Fruit fly (Drosophila melanogaster) whole organism, embryonic: ENCODE measurements around the gene AnxB9.

Source experiments
- CG10209 ChIP-seq: fragments of 200-800 bp; sonication (Bioruptor generic); optimal IDR thresholded peaks from 3 replicates; lab custom pipeline; 2017; ENCODE audit warnings: missing biosample characterization, mild to moderate bottlenecking, missing genetic modification characterization, missing genetic modification reagents
- CG10979 ChIP-seq: fragments of 200-800 bp; sonication (Bioruptor generic); optimal IDR thresholded peaks from 2 replicates; lab custom pipeline; 2018; ENCODE audit warnings: missing biosample characterization, mild to moderate bottlenecking, missing genetic modification characterization, moderate library complexity
- CG12155 ChIP-seq: fragments of 200-800 bp; sonication (Bioruptor generic); optimal IDR thresholded peaks from 3 replicates; lab custom pipeline; 2016; ENCODE audit warnings: missing biosample characterization, missing genetic modification characterization
- CG13287 ChIP-seq: fragments of 200-800 bp; sonication (Bioruptor generic); IDR thresholded peaks from 2 replicates; pipeline ENCODE4 v1.3.6; 2022; ENCODE audit warnings: missing biosample characterization, missing genetic modification characterization; ENCODE audit not compliant: partially characterized antibody
- CG15479 ChIP-seq: fragments of 200-800 bp; sonication (Bioruptor generic); optimal IDR thresholded peaks from 3 replicates; lab custom pipeline; 2019; ENCODE audit warnings: missing biosample characterization, mild to moderate bottlenecking, missing genetic modification characterization, moderate library complexity
- CG17385 ChIP-seq: fragments of 200-800 bp; sonication (Bioruptor generic); optimal IDR thresholded peaks from 3 replicates; lab custom pipeline; 2018; ENCODE audit warnings: missing biosample characterization, mild to moderate bottlenecking, missing genetic modification characterization
- CG18764 ChIP-seq: fragments of 200-800 bp; sonication (Bioruptor generic); optimal IDR thresholded peaks from 3 replicates; lab custom pipeline; 2016; ENCODE audit warnings: missing biosample characterization, missing genetic modification characterization
- CG2712 ChIP-seq: fragments of 200-800 bp; optimal IDR thresholded peaks from 3 replicates; lab custom pipeline; 2019; ENCODE audit warnings: missing biosample characterization, mild to moderate bottlenecking, missing genetic modification characterization, moderate library complexity
- CG33213 ChIP-seq: fragments of 200-800 bp; sonication (Bioruptor generic); optimal IDR thresholded peaks from 3 replicates; lab custom pipeline; 2016; ENCODE audit warnings: missing biosample characterization, missing genetic modification characterization
- CG4360 ChIP-seq: fragments of 200-800 bp; sonication (Bioruptor generic); IDR thresholded peaks from 2 replicates; pipeline ENCODE4 v1.3.6; 2022; ENCODE audit warnings: missing biosample characterization, missing genetic modification characterization
- CG7271 ChIP-seq: fragments of 200-800 bp; sonication (Bioruptor generic); optimal IDR thresholded peaks from 2 replicates; lab custom pipeline; 2018; ENCODE audit warnings: missing biosample characterization, mild to moderate bottlenecking, missing genetic modification characterization, moderate library complexity
- CG7839 ChIP-seq: fragments of 200-800 bp; sonication (Bioruptor generic); optimal IDR thresholded peaks from 3 replicates; lab custom pipeline; 2018; ENCODE audit warnings: missing biosample characterization, mild to moderate bottlenecking, missing genetic modification characterization, moderate library complexity
- CG9215 ChIP-seq: fragments of 200-800 bp; sonication (Bioruptor generic); IDR thresholded peaks from 2 replicates; pipeline ENCODE4 v1.3.6; 2022; ENCODE audit warnings: missing biosample characterization, missing genetic modification characterization
- Camta ChIP-seq: fragments of 200-800 bp; sonication (Bioruptor generic); optimal IDR thresholded peaks from 2 replicates; lab custom pipeline; 2016; ENCODE audit warnings: missing biosample characterization, missing genetic modification characterization
- Dfd ChIP-seq, 2 experiments: fragments of >200 bp; optimal IDR thresholded peaks; 2 replicates each; lab custom pipeline; 2017; ENCODE audit warnings: missing biosample characterization in 2 of 2, missing genetic modification characterization in 2 of 2
- Dll ChIP-seq: fragments of 200-800 bp; sonication (Bioruptor generic); IDR thresholded peaks from 4 replicates; pipeline ENCODE4 v1.3.6; 2022; ENCODE audit warnings: missing biosample characterization, missing genetic modification characterization; ENCODE audit not compliant: partially characterized antibody
- Elba2 ChIP-seq: fragments of 200-800 bp; sonication (Bioruptor generic); optimal IDR thresholded peaks from 3 replicates; lab custom pipeline; 2016; ENCODE audit warnings: missing biosample characterization, missing genetic modification characterization
- Ets65A ChIP-seq: fragments of 200-800 bp; sonication (Bioruptor generic); peaks from one replicate; lab custom pipeline; 2016; ENCODE audit warnings: missing biosample characterization, missing genetic modification characterization
- HmgZ ChIP-seq: fragments of 200-800 bp; sonication (Bioruptor generic); optimal IDR thresholded peaks from 2 replicates; lab custom pipeline; 2018; ENCODE audit warnings: missing biosample characterization, mild to moderate bottlenecking, missing genetic modification characterization
- Hsf ChIP-seq: fragments of 200-800 bp; sonication (Bioruptor generic); optimal IDR thresholded peaks from 3 replicates; lab custom pipeline; 2016; ENCODE audit warnings: missing biosample characterization, missing genetic modification characterization
- Med ChIP-seq: fragments of 200-800 bp; sonication (Bioruptor generic); peaks from one replicate; lab custom pipeline; 2016; ENCODE audit warnings: missing biosample characterization, missing genetic modification characterization, mild to moderate bottlenecking, inconsistent platforms, moderate library complexity
- Mrtf ChIP-seq: fragments of 200-800 bp; sonication (Bioruptor generic); IDR thresholded peaks from 3 replicates; pipeline ENCODE4 v1.3.6; 2022; ENCODE audit warnings: missing biosample characterization, missing genetic modification characterization
- Nf-YB ChIP-seq: fragments of 200-800 bp; sonication (Bioruptor generic); optimal IDR thresholded peaks from 3 replicates; lab custom pipeline; 2019; ENCODE audit warnings: missing biosample characterization, mild to moderate bottlenecking, missing genetic modification characterization, moderate library complexity
- Scr ChIP-seq: fragments of 200-800 bp; sonication (Bioruptor generic); IDR thresholded peaks from 2 replicates; pipeline ENCODE4 v1.3.6; 2022; ENCODE audit warnings: missing biosample characterization, missing genetic modification characterization; ENCODE audit not compliant: partially characterized antibody
- Sox100B ChIP-seq: fragments of 200-800 bp; sonication (Bioruptor generic); optimal IDR thresholded peaks from 3 replicates; lab custom pipeline; 2018; ENCODE audit warnings: missing biosample characterization, mild to moderate bottlenecking, missing genetic modification characterization
- Sry-β ChIP-seq: fragments of 200-800 bp; sonication (Bioruptor generic); optimal IDR thresholded peaks from 2 replicates; lab custom pipeline; 2018; ENCODE audit warnings: missing biosample characterization, mild to moderate bottlenecking, missing genetic modification characterization, moderate library complexity
- Ssrp ChIP-seq: fragments of 200-800 bp; sonication (Bioruptor generic); optimal IDR thresholded peaks from 2 replicates; lab custom pipeline; 2018; ENCODE audit warnings: missing biosample characterization, mild to moderate bottlenecking, missing genetic modification characterization, moderate library complexity
- amos ChIP-seq: fragments of 200-800 bp; sonication (Bioruptor generic); IDR thresholded peaks from 2 replicates; pipeline ENCODE4 v1.3.6; 2022; ENCODE audit warnings: missing biosample characterization, missing genetic modification characterization; ENCODE audit not compliant: partially characterized antibody
- aop ChIP-seq: fragments of 200-800 bp; sonication (Bioruptor generic); IDR thresholded peaks from 2 replicates; pipeline ENCODE4 v1.3.6; 2022; ENCODE audit warnings: missing biosample characterization, missing genetic modification characterization
- ato ChIP-seq: fragments of 200-800 bp; sonication (Bioruptor generic); IDR thresholded peaks from 2 replicates; pipeline ENCODE4 v1.3.6; 2022; ENCODE audit warnings: missing biosample characterization, missing genetic modification characterization; ENCODE audit not compliant: partially characterized antibody
- cad ChIP-seq: fragments of >200 bp; optimal IDR thresholded peaks from 2 replicates; lab custom pipeline; 2017; ENCODE audit warnings: missing biosample characterization, missing genetic modification characterization
- chn ChIP-seq: fragments of 200-800 bp; sonication (Bioruptor generic); optimal IDR thresholded peaks from 2 replicates; lab custom pipeline; 2016; ENCODE audit warnings: missing biosample characterization, missing genetic modification characterization
- eyg ChIP-seq: fragments of 200-800 bp; sonication (Bioruptor generic); optimal IDR thresholded peaks from 3 replicates; lab custom pipeline; 2016; ENCODE audit warnings: missing biosample characterization, missing genetic modification characterization
- gce ChIP-seq: fragments of 200-800 bp; sonication (Bioruptor generic); IDR thresholded peaks from 3 replicates; pipeline ENCODE4 v1.3.6; 2022; ENCODE audit warnings: missing biosample characterization, missing genetic modification characterization
- gro ChIP-seq: fragments of 200-800 bp; sonication (Bioruptor generic); optimal IDR thresholded peaks from 2 replicates; lab custom pipeline; 2016; ENCODE audit warnings: missing biosample characterization, missing genetic modification characterization
- gsb ChIP-seq: fragments of 200-800 bp; sonication (Bioruptor generic); IDR thresholded peaks from 2 replicates; pipeline ENCODE4 v1.3.6; 2022; ENCODE audit warnings: missing biosample characterization, missing genetic modification characterization
- lbe ChIP-seq: fragments of 200-800 bp; sonication (Bioruptor generic); optimal IDR thresholded peaks from 2 replicates; lab custom pipeline; 2016; ENCODE audit warnings: missing biosample characterization, mild to moderate bottlenecking, missing genetic modification characterization
- mirr ChIP-seq: fragments of 200-800 bp; sonication (Bioruptor generic); optimal IDR thresholded peaks from 3 replicates; lab custom pipeline; 2018; ENCODE audit warnings: missing biosample characterization, mild to moderate bottlenecking, missing genetic modification characterization
- nmo ChIP-seq: fragments of 200-800 bp; sonication (Bioruptor generic); optimal IDR thresholded peaks from 2 replicates; lab custom pipeline; 2018; ENCODE audit warnings: missing biosample characterization, mild to moderate bottlenecking, missing genetic modification characterization, moderate library complexity
- otp ChIP-seq: fragments of 200-800 bp; sonication (Bioruptor generic); IDR thresholded peaks from 3 replicates; pipeline ENCODE4, ENCODE4 v1.3.6; 2022; ENCODE audit warnings: missing biosample characterization, missing genetic modification characterization
- repo ChIP-seq: fragments of 200-800 bp; sonication (Bioruptor generic); optimal IDR thresholded peaks from 2 replicates; lab custom pipeline; 2016; ENCODE audit warnings: missing biosample characterization, missing genetic modification characterization
- rib ChIP-seq: fragments of 200-800 bp; sonication (Bioruptor generic); IDR thresholded peaks from 2 replicates; pipeline ENCODE4 v1.3.6; 2022; ENCODE audit warnings: missing biosample characterization, missing genetic modification characterization
- shn ChIP-seq: fragments of 200-800 bp; sonication (Bioruptor generic); optimal IDR thresholded peaks from 3 replicates; lab custom pipeline; 2016; ENCODE audit warnings: missing biosample characterization, missing genetic modification characterization
- slou ChIP-seq: fragments of 200-800 bp; sonication (Bioruptor generic); optimal IDR thresholded peaks from 3 replicates; lab custom pipeline; 2016; ENCODE audit warnings: missing biosample characterization, missing genetic modification characterization
- sqz ChIP-seq: fragments of 200-800 bp; sonication (Bioruptor generic); optimal IDR thresholded peaks from 3 replicates; lab custom pipeline; 2018; ENCODE audit warnings: missing biosample characterization, mild to moderate bottlenecking, missing genetic modification characterization
- sr ChIP-seq: fragments of 200-800 bp; sonication (Bioruptor generic); IDR thresholded peaks from 3 replicates; pipeline ENCODE4 v1.3.6; 2022; ENCODE audit warnings: missing biosample characterization, missing genetic modification characterization
- unc-4 ChIP-seq: fragments of 200-800 bp; sonication (Bioruptor generic); IDR thresholded peaks from 2 replicates; pipeline ENCODE4 v1.3.6; 2022; ENCODE audit warnings: missing biosample characterization, missing genetic modification characterization; ENCODE audit not compliant: partially characterized antibody
- zen ChIP-seq: fragments of 200-800 bp; sonication (Bioruptor generic); optimal IDR thresholded peaks from 3 replicates; lab custom pipeline; 2018; ENCODE audit warnings: missing biosample characterization, mild to moderate bottlenecking, missing genetic modification characterization, moderate library complexity

The AnxB9 gene

dm6 chr3R:21096532-21097143, 31.6 kb downstream of the AnxB9 start (continued):
- TF ChIP-seq CG15479 (no peak), chn (GFP tag; lab: Kevin White, UChicago) (peak; percentile 27), slou (no peak), gce (GFP tag; lab: Robert Waterston, UW) (0 out of 3 replicates have a peak, but pooled peaks have one; percentile 13), Nf-YB (no peak), CG33213 (GFP tag; lab: Kevin White, UChicago) (no peak), sr (GFP tag; lab: Robert Waterston, UW) (0 out of 3 replicates have a peak, but pooled peaks have one; percentile 11), Scr (0 out of 2 replicates have a peak, but pooled peaks have one; percentile 6), Ssrp (tag; lab: Kevin White, UChicago) (no peak), Hsf (no peak)

- TF ChIP-seq Med (GFP tag; lab: Kevin White, UChicago): peak; percentile 50
- TF ChIP-seq amos (GFP tag; lab: Robert Waterston, UW): no peak
- TF ChIP-seq CG17385: peak; percentile 61
- TF ChIP-seq gsb (GFP tag; lab: Robert Waterston, UW): no peak
- TF ChIP-seq rib (GFP tag; lab: Robert Waterston, UW): 0 out of 2 replicates have a peak, but pooled peaks have one; percentile 41
- peak; percentile 7 for TF ChIP-seq sqz (GFP tag; lab: Kevin White, UChicago)
- TF ChIP-seq CG4360: peak; percentile 78
Observed at dm6 chr3R:21097160-21097559, 32.1 kb downstream of the AnxB9 start.

DNA sequence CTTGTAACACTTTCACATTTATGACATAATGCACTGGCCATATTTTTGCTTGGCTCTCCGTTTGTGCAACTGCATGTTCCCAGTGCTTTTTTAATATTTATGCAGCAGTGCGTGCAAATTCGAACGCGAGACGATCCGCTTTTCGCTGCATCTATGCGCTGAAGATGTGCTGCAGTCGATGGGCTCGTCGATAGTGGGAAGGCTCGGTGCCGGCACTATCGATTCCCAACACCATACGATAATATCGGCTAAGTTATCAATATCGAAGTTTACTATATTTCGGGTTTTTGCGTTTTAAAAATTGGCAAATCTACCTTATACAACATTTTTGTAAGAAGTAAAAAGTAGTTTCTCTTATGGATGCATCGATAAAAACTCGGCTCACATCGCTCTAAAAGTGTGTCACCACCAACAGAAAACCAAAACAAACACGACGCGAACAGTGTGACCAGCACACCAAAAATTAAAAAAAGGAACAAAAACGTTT, 32.6 kb downstream of the AnxB9 start, which contains the start of gene RhoGAP93B:
Gene RhoGAP93B (minus strand): TSS at position 197 of the 487 bp plus-strand sequence.
- TF ChIP-seq Ets65A (peak; percentile 99), aop (GFP tag; lab: Robert Waterston, UW) (peak; percentile 91), repo (GFP tag; lab: Kevin White, UChicago) (peak; percentile 76), CG10209 (GFP tag; lab: Kevin White, UChicago) (peak; percentile 62), otp (GFP tag; lab: Robert Waterston, UW) (peak; percentile 90), ato (GFP tag; lab: Robert Waterston, UW) (peak; percentile 99), CG9215 (GFP tag; lab: Robert Waterston, UW) (peak; percentile 90), nmo (GFP tag; lab: Kevin White, UChicago) (peak; percentile 93), CG7839 (tag; lab: Kevin White, UChicago) (peak; percentile 76), Elba2 (GFP tag; lab: Kevin White, UChicago) (peak; percentile 55), Mrtf (GFP tag; lab: Robert Waterston, UW) (peak; percentile 85), CG12155 (peak; percentile 79), zen (tag; lab: Kevin White, UChicago) (peak; percentile 86), CG10979 (tag; lab: Kevin White, UChicago) (peak; percentile 71), cad (no peak), Dfd (GFP tag; optimal IDR thresholded peaks at IDR 0.05; lab: Kevin White, UChicago) (no peak), gro (GFP tag; lab: Kevin White, UChicago) (peak; percentile 92), shn (GFP tag; lab: Kevin White, UChicago) (peak; percentile 93), lbe (GFP tag; lab: Kevin White, UChicago) (peak; percentile 74), Sry-β (peak; percentile 17), Sox100B (no peak), mirr (GFP tag; lab: Kevin White, UChicago) (peak; percentile 62), HmgZ (tag; lab: Kevin White, UChicago) (peak; percentile 92), Dll (GFP tag; lab: Robert Waterston, UW) (peak; percentile 100), CG18764 (peak; percentile 63), unc-4 (peak; percentile 99), CG2712 (tag; lab: Kevin White, UChicago) (peak; percentile 87), eyg (peak; percentile 78), CG7271 (tag; lab: Kevin White, UChicago) (peak; percentile 84), CG13287 (GFP tag; lab: Robert Waterston, UW) (peak; percentile 100), Camta (GFP tag; lab: Kevin White, UChicago) (peak; percentile 76)
